Worm (Caenorhabditis elegans) whole organism, late embryonic: ENCODE results near the gene Y39A1A.31.

Source experiments
- C08G9.2 ChIP-seq: sonication (generic microtip); optimal IDR thresholded peaks from 2 replicates; lab custom pipeline; 2016; ENCODE audit warnings: mild to moderate bottlenecking, missing genetic modification characterization, moderate library complexity, missing compliant biosample characterization
- C38D4.7 ChIP-seq: fragments of 200-800 bp; sonication (Bioruptor generic); optimal IDR thresholded peaks from 2 replicates; lab custom pipeline; 2018; ENCODE audit warnings: mild to moderate bottlenecking, missing genetic modification characterization, moderate library complexity, missing compliant biosample characterization
- K02D7.2 ChIP-seq: sonication (generic microtip); optimal IDR thresholded peaks from 2 replicates; lab custom pipeline; 2017; ENCODE audit warnings: mild to moderate bottlenecking, missing genetic modification characterization, missing compliant biosample characterization
- K09A11.1 ChIP-seq: sonication (generic microtip); optimal IDR thresholded peaks from 2 replicates; lab custom pipeline; 2017; ENCODE audit warnings: antibody characterized with exemption, mild to moderate bottlenecking, missing genetic modification characterization, missing compliant biosample characterization; ENCODE audit not compliant: insufficient read depth
- T23F11.4 ChIP-seq: fragments of 200-800 bp; sonication (Bioruptor generic); optimal IDR thresholded peaks from 2 replicates; lab custom pipeline; 2018; ENCODE audit warnings: mild to moderate bottlenecking, missing genetic modification characterization, missing compliant biosample characterization
- Y22D7AL.16 ChIP-seq: sonication (generic microtip); optimal IDR thresholded peaks from 2 replicates; lab custom pipeline; 2016; ENCODE audit warnings: missing genetic modification characterization, missing compliant biosample characterization
- ceh-18 ChIP-seq: sonication (generic microtip); optimal IDR thresholded peaks from 2 replicates; lab custom pipeline; 2016; ENCODE audit warnings: missing genetic modification characterization, missing compliant biosample characterization
- ceh-24 ChIP-seq: sonication (generic microtip); optimal IDR thresholded peaks from 2 replicates; lab custom pipeline; 2016; ENCODE audit warnings: mild to moderate bottlenecking, missing genetic modification characterization, missing compliant biosample characterization
- ceh-30 ChIP-seq: fragments of 150-350 bp; optimal IDR thresholded peaks from 2 replicates; lab custom pipeline; 2014; ENCODE audit warnings: missing biosample characterization, missing genetic modification characterization
- ceh-31 ChIP-seq: sonication (generic microtip); optimal IDR thresholded peaks from 2 replicates; lab custom pipeline; 2016; ENCODE audit warnings: missing genetic modification characterization, missing compliant biosample characterization
- ceh-34 ChIP-seq: sonication (generic microtip); optimal IDR thresholded peaks from 2 replicates; lab custom pipeline; 2016; ENCODE audit warnings: mild to moderate bottlenecking, missing genetic modification characterization, missing compliant biosample characterization
- ceh-45 ChIP-seq: fragments of 200-800 bp; sonication (Bioruptor generic); IDR thresholded peaks from 2 replicates; pipeline ENCODE4 v1.3.6; 2022; ENCODE audit warnings: missing genetic modification reagents, missing genetic modification characterization, missing compliant biosample characterization
- ceh-48 ChIP-seq: sonication (generic microtip); optimal IDR thresholded peaks from 2 replicates; lab custom pipeline; 2016; ENCODE audit warnings: missing genetic modification characterization, inconsistent platforms, missing compliant biosample characterization
- ceh-6 ChIP-seq: fragments of 200-800 bp; sonication (Bioruptor generic); optimal IDR thresholded peaks from 2 replicates; lab custom pipeline; 2018; ENCODE audit warnings: mild to moderate bottlenecking, missing genetic modification characterization, missing compliant biosample characterization
- che-1 ChIP-seq: sonication (generic microtip); optimal IDR thresholded peaks from 2 replicates; lab custom pipeline; 2016; ENCODE audit warnings: mild to moderate bottlenecking, missing genetic modification characterization, missing compliant biosample characterization
- dmd-4 ChIP-seq: sonication (generic microtip); optimal IDR thresholded peaks from 2 replicates; lab custom pipeline; 2016; ENCODE audit warnings: borderline replicate concordance, missing genetic modification characterization, missing compliant biosample characterization
- dve-1 ChIP-seq: sonication (generic microtip); optimal IDR thresholded peaks from 2 replicates; lab custom pipeline; 2017; ENCODE audit warnings: antibody characterized with exemption, mild to moderate bottlenecking, missing genetic modification characterization, missing compliant biosample characterization
- elt-2 ChIP-seq: sonication (generic microtip); optimal IDR thresholded peaks from 2 replicates; lab custom pipeline; 2016; ENCODE audit warnings: missing genetic modification reagents, missing genetic modification characterization, missing compliant biosample characterization
- fkh-10 ChIP-seq: fragments of 150-350 bp; optimal IDR thresholded peaks from 2 replicates; lab custom pipeline; 2014; ENCODE audit warnings: missing biosample characterization, missing genetic modification reagents, missing genetic modification characterization
- fkh-6 ChIP-seq: sonication (generic microtip); optimal IDR thresholded peaks from 2 replicates; lab custom pipeline; 2016; ENCODE audit warnings: missing genetic modification characterization, missing compliant biosample characterization
- gmeb-2 ChIP-seq: sonication (generic microtip); optimal IDR thresholded peaks from 2 replicates; lab custom pipeline; 2016; ENCODE audit warnings: missing genetic modification characterization, inconsistent platforms, missing compliant biosample characterization
- hlh-13 ChIP-seq: fragments of 200-800 bp; sonication (Bioruptor generic); optimal IDR thresholded peaks from 2 replicates; lab custom pipeline; 2018; ENCODE audit warnings: mild to moderate bottlenecking, missing genetic modification characterization, missing compliant biosample characterization
- hlh-15 ChIP-seq: sonication (generic microtip); optimal IDR thresholded peaks from 2 replicates; lab custom pipeline; 2016; ENCODE audit warnings: missing genetic modification characterization, missing compliant biosample characterization
- hlh-30 ChIP-seq: sonication (generic microtip); optimal IDR thresholded peaks from 2 replicates; lab custom pipeline; 2017; ENCODE audit warnings: antibody characterized with exemption, missing genetic modification characterization, missing compliant biosample characterization; ENCODE audit not compliant: insufficient read depth
- hlh-8 ChIP-seq: sonication (generic microtip); optimal IDR thresholded peaks from 2 replicates; lab custom pipeline; 2016; ENCODE audit warnings: missing genotype, missing genetic modification characterization, missing compliant biosample characterization
- madf-2 ChIP-seq: sonication (generic microtip); optimal IDR thresholded peaks from 2 replicates; lab custom pipeline; 2017; ENCODE audit warnings: missing genetic modification characterization, missing compliant biosample characterization
- nfya-1 ChIP-seq: sonication (generic microtip); optimal IDR thresholded peaks from 2 replicates; lab custom pipeline; 2017; ENCODE audit warnings: missing genetic modification characterization, mild to moderate bottlenecking, missing compliant biosample characterization, antibody characterized with exemption, moderate library complexity
- pros-1 ChIP-seq: fragments of 150-350 bp; optimal IDR thresholded peaks from 2 replicates; lab custom pipeline; 2014; ENCODE audit warnings: missing biosample characterization, missing genetic modification reagents, missing genetic modification characterization
- ref-2 ChIP-seq: sonication (generic microtip); optimal IDR thresholded peaks from 2 replicates; lab custom pipeline; 2016; ENCODE audit warnings: missing genetic modification characterization, missing compliant biosample characterization
- rnt-1 ChIP-seq: sonication (generic microtip); optimal IDR thresholded peaks from 2 replicates; lab custom pipeline; 2016; ENCODE audit warnings: missing genetic modification characterization, missing compliant biosample characterization
- tbx-2 ChIP-seq: sonication (generic microtip); optimal IDR thresholded peaks from 2 replicates; lab custom pipeline; 2016; ENCODE audit warnings: missing genetic modification characterization, missing compliant biosample characterization
- tbx-7 ChIP-seq: sonication (generic microtip); optimal IDR thresholded peaks from 2 replicates; lab custom pipeline; 2016; ENCODE audit warnings: missing genotype, missing genetic modification characterization, missing compliant biosample characterization
- ttx-3 ChIP-seq: sonication (generic microtip); optimal IDR thresholded peaks from 2 replicates; lab custom pipeline; 2016; ENCODE audit warnings: missing genetic modification reagents, missing genetic modification characterization, missing compliant biosample characterization
- unc-3 ChIP-seq, 2 experiments: fragments of 200-800 bp in 1 of 2; sonication (Bioruptor generic) in 1 of 2; sonication (generic microtip) in 1 of 2; conservative IDR thresholded peaks in 1 of 2; optimal IDR thresholded peaks in 1 of 2; 2 replicates each; pipeline versions ENCODE4 v1.3.6 to Lab custom; 2016 to 2022; ENCODE audit warnings: missing compliant biosample characterization in 2 of 2, missing genetic modification characterization in 2 of 2, missing genetic modification reagents in 1 of 2
- unc-42 ChIP-seq: sonication (generic microtip); optimal IDR thresholded peaks from 2 replicates; lab custom pipeline; 2016; ENCODE audit warnings: missing genotype, missing genetic modification characterization, missing compliant biosample characterization
- unc-86 ChIP-seq: sonication (generic microtip); optimal IDR thresholded peaks from 2 replicates; lab custom pipeline; 2016; ENCODE audit warnings: missing genetic modification characterization, missing compliant biosample characterization
- zip-5 ChIP-seq: sonication (generic microtip); optimal IDR thresholded peaks from 2 replicates; lab custom pipeline; 2016; ENCODE audit warnings: missing genetic modification characterization, missing compliant biosample characterization
- ztf-16 ChIP-seq: sonication (generic microtip); optimal IDR thresholded peaks from 2 replicates; lab custom pipeline; 2017; ENCODE audit warnings: missing genetic modification characterization, missing compliant biosample characterization

The Y39A1A.31 gene

DNA sequence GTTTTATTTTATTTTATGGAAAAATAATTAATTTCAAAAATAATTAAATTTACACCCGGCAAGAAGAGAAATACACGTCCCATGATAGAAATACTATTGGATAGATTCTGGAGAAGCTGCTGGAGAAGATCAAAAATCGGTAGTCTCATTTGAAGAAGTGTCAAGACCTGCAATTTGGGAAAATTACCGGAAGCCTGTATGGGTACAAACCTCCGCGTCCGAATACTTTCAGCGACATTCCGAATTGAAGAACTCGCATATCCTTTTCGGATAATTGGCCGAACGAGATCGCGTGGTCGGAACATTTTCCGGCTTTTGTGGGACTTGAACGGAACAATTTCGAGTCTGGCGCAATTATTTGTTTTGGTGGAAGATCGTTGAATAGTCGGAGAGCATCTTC, 19.5 kb upstream of the Y39A1A.31 start:
- no peak for TF ChIP-seq fkh-6 (tag; lab: Kevin White, UChicago)
- no peak for TF ChIP-seq ceh-30 (tag; lab: Kevin White, UChicago)
- no peak for TF ChIP-seq madf-2 (tag; lab: Kevin White, UChicago)
- no peak for TF ChIP-seq tbx-2 (tag; lab: Kevin White, UChicago)
- no peak for TF ChIP-seq ref-2 (tag; lab: Kevin White, UChicago)
- no peak for TF ChIP-seq ceh-48 (tag; lab: Kevin White, UChicago)
- no peak for TF ChIP-seq dmd-4 (tag; lab: Kevin White, UChicago)
- no peak for TF ChIP-seq C38D4.7 (GFP tag; lab: Kevin White, UChicago)
- no peak for TF ChIP-seq K09A11.1 (tag; lab: Kevin White, UChicago)
- no peak for TF ChIP-seq rnt-1 (tag; lab: Kevin White, UChicago)
- TF ChIP-seq K02D7.2, result no peak
- TF ChIP-seq ceh-45 (GFP tag; lab: Robert Waterston, UW), result no peak
- no peak for TF ChIP-seq unc-42 (tag; lab: Kevin White, UChicago)
- no peak for TF ChIP-seq Y22D7AL.16 (tag; lab: Kevin White, UChicago)
- TF ChIP-seq ceh-18, result no peak
- no peak for TF ChIP-seq nfya-1
- TF ChIP-seq pros-1 (tag; lab: Kevin White, UChicago), result no peak
- TF ChIP-seq ceh-24 (tag; lab: Kevin White, UChicago), result no peak

DNA sequence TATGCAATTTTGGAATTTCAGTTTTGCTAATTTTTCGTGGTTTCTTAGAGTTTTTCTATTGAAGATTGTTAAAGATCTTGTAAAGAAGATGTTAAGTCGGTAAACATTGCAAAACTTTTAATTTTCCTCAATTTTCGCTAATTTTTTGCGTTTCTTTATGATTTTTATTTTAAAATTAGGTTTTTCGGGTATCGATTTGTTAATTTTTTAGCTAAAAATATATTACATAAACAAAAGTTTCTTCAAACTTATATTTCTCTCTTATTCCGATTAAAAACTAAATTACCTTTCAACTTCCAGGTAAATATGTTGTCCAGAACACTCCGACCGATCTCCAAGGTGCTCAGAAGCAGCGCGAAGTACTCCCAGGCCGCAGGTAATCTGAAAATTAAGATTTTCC, 18.5 kb upstream of the Y39A1A.31 start, which contains the start of gene mrpl-12:
Gene mrpl-12 (plus strand): TSS at position 301 of the 400 bp plus-strand sequence.
- TF ChIP-seq tbx-7 (tag; lab: Kevin White, UChicago) (no peak), ztf-16 (no peak)

DNA sequence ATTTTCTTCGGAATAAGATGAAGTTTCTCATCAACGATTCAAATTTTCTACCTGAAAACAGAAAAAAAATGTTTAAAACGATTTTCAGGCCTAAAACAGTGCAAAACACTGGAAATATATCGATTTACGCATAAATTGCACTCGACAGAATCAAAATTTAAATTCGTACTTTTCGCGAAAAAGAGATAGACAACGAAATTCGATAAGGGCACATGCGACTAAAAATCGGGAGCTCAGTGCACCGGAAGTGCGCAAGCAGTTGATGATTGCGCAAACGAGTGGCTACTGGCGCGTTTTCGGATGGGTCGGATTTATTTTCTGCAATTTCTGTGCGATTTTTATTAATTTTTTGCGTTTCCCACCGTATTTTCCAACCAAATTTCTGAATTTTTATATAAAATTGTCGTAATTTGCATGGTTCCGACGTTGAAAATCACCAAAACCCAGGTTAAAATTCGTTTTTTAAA, 18.0 kb upstream of the Y39A1A.31 start, which contains the start of the genes Y39A1A.21 and Y39A1A.22:
Gene Y39A1A.21 (minus strand): TSS at position 51 of the 467 bp plus-strand sequence.
Gene Y39A1A.22 (minus strand): TSS at position 57 of the 467 bp plus-strand sequence.
- peak; percentile 8 for TF ChIP-seq hlh-13
- peak; percentile 40 for TF ChIP-seq gmeb-2 (tag; lab: Kevin White, UChicago)
- TF ChIP-seq K02D7.2, result peak; percentile 18
- no peak for TF ChIP-seq hlh-8 (tag; lab: Kevin White, UChicago)
- TF ChIP-seq nfya-1, result peak; percentile 80
- TF ChIP-seq unc-42 (tag; lab: Kevin White, UChicago), result peak; percentile 79
- TF ChIP-seq hlh-30 (tag; lab: Kevin White, UChicago), result peak; percentile 8
- TF ChIP-seq ceh-18, result peak; percentile 24
- TF ChIP-seq dve-1 (tag; lab: Kevin White, UChicago), result peak; percentile 38
- peak; percentile 19 for TF ChIP-seq ref-2 (tag; lab: Kevin White, UChicago)
- peak; percentile 8 for TF ChIP-seq zip-5 (tag; lab: Kevin White, UChicago)
- TF ChIP-seq fkh-10 (GFP tag; lab: Kevin White, UChicago), result peak; percentile 70
- no peak for TF ChIP-seq pros-1 (tag; lab: Kevin White, UChicago)
- peak; percentile 56 for TF ChIP-seq ceh-48 (tag; lab: Kevin White, UChicago)
- peak; percentile 75 for TF ChIP-seq elt-2 (tag; lab: Kevin White, UChicago)
- no peak for TF ChIP-seq T23F11.4 (GFP tag; lab: Kevin White, UChicago)
- peak; percentile 32 for TF ChIP-seq unc-86
- peak; percentile 5 for TF ChIP-seq ttx-3 (tag; lab: Kevin White, UChicago)
- TF ChIP-seq hlh-15 (tag; lab: Kevin White, UChicago), result peak; percentile 12
- peak; percentile 9 for TF ChIP-seq ceh-6 (GFP tag; lab: Kevin White, UChicago)
- TF ChIP-seq madf-2 (tag; lab: Kevin White, UChicago), result no peak
- peak; percentile 48 for TF ChIP-seq ceh-34
- no peak for TF ChIP-seq unc-3 (GFP tag; conservative IDR thresholded peaks at IDR 0.05; lab: Robert Waterston, UW)
- no peak for TF ChIP-seq unc-3 (tag; optimal IDR thresholded peaks at IDR 0.05; lab: Kevin White, UChicago)
- TF ChIP-seq C38D4.7 (GFP tag; lab: Kevin White, UChicago), result no peak
- TF ChIP-seq C08G9.2 (tag; lab: Kevin White, UChicago), result peak; percentile 45
- TF ChIP-seq che-1 (tag; lab: Kevin White, UChicago), result peak; percentile 30
- TF ChIP-seq ceh-31 (tag; lab: Kevin White, UChicago), result peak; percentile 59
- TF ChIP-seq Y22D7AL.16 (tag; lab: Kevin White, UChicago), result no peak
- TF ChIP-seq ztf-16, result peak; percentile 41
- TF ChIP-seq tbx-2 (tag; lab: Kevin White, UChicago), result peak; percentile 63
